Fruit fly (Drosophila melanogaster): ENCODE results near the gene Nmdmc.

Nmdmc gene

DNA sequence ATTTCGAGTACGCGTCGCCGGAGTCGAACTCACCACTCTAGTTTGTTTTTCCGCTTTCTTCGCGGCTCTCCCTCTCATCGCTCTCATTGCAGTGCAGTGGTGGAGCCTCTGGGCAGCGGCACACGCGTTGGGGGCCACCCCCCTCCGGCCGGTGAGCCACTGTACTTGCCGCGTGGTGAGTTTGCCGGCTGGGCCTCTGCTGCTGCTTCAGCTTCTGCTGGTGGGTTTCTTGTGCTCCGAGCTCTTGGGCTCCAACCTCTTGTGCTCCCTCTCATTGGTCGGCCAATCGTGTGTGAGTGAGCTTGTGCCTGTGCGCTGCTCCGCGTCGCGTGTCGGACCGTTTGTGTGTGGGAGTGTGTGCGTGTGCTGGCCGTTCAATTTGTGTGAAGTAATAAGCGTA, 2.7 kb upstream of the Nmdmc start (continued):
- peak; percentile 64 for TF ChIP-seq CG7987 (GFP tag; optimal IDR thresholded peaks at IDR 0.05)
- no peak for TF ChIP-seq CG10321 (GFP tag; IDR thresholded peaks at IDR 0.05)
- no peak for TF ChIP-seq CG8359 (GFP tag; optimal IDR thresholded peaks at IDR 0.05; ENCODE audit: borderline replicate concordance)
- TF ChIP-seq dm (GFP tag; optimal IDR thresholded peaks at IDR 0.05): peak; percentile 64
- TF ChIP-seq wor (GFP tag; IDR thresholded peaks at IDR 0.05): no peak
- no peak for TF ChIP-seq sna (GFP tag; IDR thresholded peaks at IDR 0.05; ENCODE audit: partially characterized antibody)
- TF ChIP-seq maf-S (GFP tag; optimal IDR thresholded peaks at IDR 0.05): peak; percentile 73
- no peak for TF ChIP-seq tio (GFP tag; optimal IDR thresholded peaks at IDR 0.05)
- peak; percentile 62 for TF ChIP-seq CG4282 (GFP tag; optimal IDR thresholded peaks at IDR 0.05)
- TF ChIP-seq vvl (GFP tag; IDR thresholded peaks at IDR 0.05): no peak
- TF ChIP-seq Optix (GFP tag; IDR thresholded peaks at IDR 0.05): no peak
- peak; percentile 28 for TF ChIP-seq CG7556 (GFP tag; optimal IDR thresholded peaks at IDR 0.05)
- TF ChIP-seq CG11247 (GFP tag; IDR thresholded peaks at IDR 0.05): no peak
- TF ChIP-seq vfl (GFP tag; optimal IDR thresholded peaks at IDR 0.05): peak; percentile 64
- peak; percentile 64 for TF ChIP-seq MTF-1 (GFP tag; optimal IDR thresholded peaks at IDR 0.05; ENCODE audit: borderline replicate concordance)
- TF ChIP-seq sob (GFP tag; IDR thresholded peaks at IDR 0.05): no peak
- TF ChIP-seq CG11504 (tag; optimal IDR thresholded peaks at IDR 0.05): peak; percentile 8
- no peak for TF ChIP-seq Sry-β (GFP tag; optimal IDR thresholded peaks at IDR 0.05)
- TF ChIP-seq Ada2b (GFP tag; IDR thresholded peaks at IDR 0.05): no peak
- TF ChIP-seq CG43689 (GFP tag; IDR thresholded peaks at IDR 0.05): no peak
- no peak for TF ChIP-seq CG10267 (tag; optimal IDR thresholded peaks at IDR 0.05)
- TF ChIP-seq pfk (GFP tag; optimal IDR thresholded peaks at IDR 0.05): peak; percentile 53
- TF ChIP-seq zen2 (GFP tag; IDR thresholded peaks at IDR 0.05; ENCODE audit: partially characterized antibody): no peak
- TF ChIP-seq CG31388 (GFP tag; optimal IDR thresholded peaks at IDR 0.05): no peak
- peak; percentile 61 for TF ChIP-seq CG17829 (tag; optimal IDR thresholded peaks at IDR 0.05)
- no peak for TF ChIP-seq CG14965 (GFP tag; optimal IDR thresholded peaks at IDR 0.05; ENCODE audit: borderline replicate concordance)
- TF ChIP-seq BtbVII (GFP tag; optimal IDR thresholded peaks at IDR 0.05): peak; percentile 4
- no peak for TF ChIP-seq CG17361 (GFP tag; IDR thresholded peaks at IDR 0.05)
- TF ChIP-seq ac (GFP tag; optimal IDR thresholded peaks at IDR 0.05): no peak
- TF ChIP-seq Fer1 (GFP tag; optimal IDR thresholded peaks at IDR 0.05): peak; percentile 84
- no peak for TF ChIP-seq ara (GFP tag; IDR thresholded peaks at IDR 0.05)
- peak; percentile 75 for TF ChIP-seq ab (GFP tag; optimal IDR thresholded peaks at IDR 0.05)
- no peak for TF ChIP-seq al (GFP tag; IDR thresholded peaks at IDR 0.05)
- no peak for TF ChIP-seq Elba2 (GFP tag; optimal IDR thresholded peaks at IDR 0.05)
- TF ChIP-seq phol (tag; optimal IDR thresholded peaks at IDR 0.05): no peak
- peak; percentile 90 for TF ChIP-seq CG18599 (GFP tag; optimal IDR thresholded peaks at IDR 0.05)
- TF ChIP-seq sima (GFP tag; optimal IDR thresholded peaks at IDR 0.05): no peak
- TF ChIP-seq BEAF-32 (GFP tag; optimal IDR thresholded peaks at IDR 0.05): no peak
- TF ChIP-seq CG10366 (GFP tag; IDR thresholded peaks at IDR 0.05): no peak
- TF ChIP-seq Pdp1 (GFP tag; optimal IDR thresholded peaks at IDR 0.05): peak; percentile 46 to 67
- no peak for TF ChIP-seq Scr (GFP tag; IDR thresholded peaks at IDR 0.05; ENCODE audit: partially characterized antibody)
- TF ChIP-seq CG3163 (GFP tag; optimal IDR thresholded peaks at IDR 0.05): peak; percentile 79
- no peak for TF ChIP-seq klu (GFP tag; IDR thresholded peaks at IDR 0.05)
- no peak for TF ChIP-seq CG33213 (GFP tag; optimal IDR thresholded peaks at IDR 0.05)
- no peak for TF ChIP-seq CG34224 (GFP tag; IDR thresholded peaks at IDR 0.05; ENCODE audit: partially characterized antibody)
- peak; percentile 31 for TF ChIP-seq NfI (GFP tag; optimal IDR thresholded peaks at IDR 0.05)
- peak; percentile 84 for TF ChIP-seq CG2120 (GFP tag; optimal IDR thresholded peaks at IDR 0.05)
- TF ChIP-seq chinmo (GFP tag; IDR thresholded peaks at IDR 0.05; ENCODE audit: partially characterized antibody): no peak
- TF ChIP-seq hth (optimal IDR thresholded peaks at IDR 0.05): no peak
- TF ChIP-seq dysf (GFP tag; IDR thresholded peaks at IDR 0.05): no peak
- no peak for TF ChIP-seq H2.0 (GFP tag; IDR thresholded peaks at IDR 0.05)
- no peak for TF ChIP-seq Poxn (GFP tag; IDR thresholded peaks at IDR 0.05)

Measured in whole organism, embryonic.